Fruit fly (Drosophila melanogaster) whole organism, adult: ENCODE results near the gene Grip84.

ENCODE experiments used
- CG12768 ChIP-seq: fragments of 200-800 bp; sonication (Bioruptor generic); optimal IDR thresholded peaks from 2 replicates; lab custom pipeline; 2017; ENCODE audit warnings: missing biosample characterization, missing genetic modification characterization, mild to moderate bottlenecking, moderate library complexity, missing genetic modification reagents
- Hr96 ChIP-seq: fragments of 200-800 bp; sonication (Bioruptor generic); optimal IDR thresholded peaks from 2 replicates; lab custom pipeline; 2016; ENCODE audit warnings: missing biosample characterization, missing genetic modification characterization
- cic ChIP-seq: fragments of 200-800 bp; sonication (Bioruptor generic); optimal IDR thresholded peaks from 2 replicates; lab custom pipeline; 2017; ENCODE audit warnings: missing biosample characterization, mild to moderate bottlenecking, missing genetic modification characterization, moderate library complexity
- kay ChIP-seq: fragments of 200-800 bp; sonication (Bioruptor generic); peaks from one replicate; lab custom pipeline; 2016; ENCODE audit warnings: missing biosample characterization, missing genetic modification characterization, borderline replicate concordance

DNA sequence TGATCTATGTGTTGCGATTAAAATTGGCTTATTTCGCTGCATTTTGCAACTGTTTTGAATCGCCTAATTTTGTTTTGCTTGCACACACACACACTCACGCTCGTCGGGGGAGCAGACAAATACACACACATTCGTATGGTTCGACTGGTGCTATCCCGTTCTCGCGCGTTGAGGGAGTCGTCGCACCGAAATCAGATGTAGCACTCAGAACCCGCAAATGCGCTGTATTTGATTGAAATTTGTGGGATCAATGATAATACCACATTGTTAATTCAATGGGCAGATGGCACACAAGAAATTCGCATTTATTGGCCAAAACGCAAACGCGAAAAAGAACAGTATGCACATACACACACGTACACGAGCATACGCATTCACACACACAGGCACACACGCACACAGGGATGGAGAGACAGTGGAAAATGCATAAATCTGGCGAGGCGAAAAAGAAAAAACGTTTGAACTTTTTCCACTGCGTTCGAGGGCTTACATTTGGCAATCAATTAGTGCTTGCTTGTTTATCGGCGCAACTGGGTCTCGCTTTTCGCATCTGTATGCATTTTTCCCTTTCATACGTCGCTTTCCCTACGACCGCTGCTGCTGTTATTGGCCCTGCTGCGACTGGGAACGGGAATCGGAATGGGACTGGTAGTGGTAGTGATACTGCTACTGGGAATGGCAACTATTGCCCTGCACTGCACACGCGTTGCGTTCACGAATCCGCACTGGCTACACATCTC is 13.5 kb upstream of the Grip84 start:
- TF ChIP-seq kay (GFP tag; lab: Kevin White, UChicago) (no peak), CG12768 (GFP tag; lab: Kevin White, UChicago) (no peak), Hr96 (peak; percentile 62), cic (GFP tag; lab: Kevin White, UChicago) (no peak)
